Worm (Caenorhabditis elegans) whole organism, L4/young adult: ENCODE measurements around the gene ZK84.5.

Experiments
- W03F9.2 ChIP-seq: fragments of 150-350 bp; optimal IDR thresholded peaks from 2 replicates; lab custom pipeline; 2014; ENCODE audit warnings: missing biosample characterization, missing genetic modification characterization
- dao-5 ChIP-seq: sonication (generic microtip); optimal IDR thresholded peaks from 2 replicates; lab custom pipeline; 2016; ENCODE audit warnings: missing genotype, missing genetic modification characterization, moderate library complexity, missing compliant biosample characterization
- him-1 ChIP-seq: sonication (generic microtip); optimal IDR thresholded peaks from 2 replicates; lab custom pipeline; 2016; ENCODE audit warnings: missing genotype, missing genetic modification reagents, missing genetic modification characterization, missing compliant biosample characterization

Gene ZK84.5

ce11 chrII:6016410-6016809, at the start of gene ZK84.5:
Gene ZK84.5 (minus strand): TSS chrII:6016510.
- TF ChIP-seq dao-5 (tag; lab: Kevin White, UChicago) (no peak), him-1 (tag; lab: Kevin White, UChicago) (no peak), W03F9.2 (tag; lab: Kevin White, UChicago) (no peak)

- no peak for TF ChIP-seq dao-5 (tag; lab: Kevin White, UChicago)
- TF ChIP-seq him-1 (tag; lab: Kevin White, UChicago) = peak; percentile 40
- peak; percentile 69 for TF ChIP-seq W03F9.2 (tag; lab: Kevin White, UChicago)
Measured at ce11 chrII:6061495-6061894, 45.2 kb upstream of the ZK84.5 start.

DNA sequence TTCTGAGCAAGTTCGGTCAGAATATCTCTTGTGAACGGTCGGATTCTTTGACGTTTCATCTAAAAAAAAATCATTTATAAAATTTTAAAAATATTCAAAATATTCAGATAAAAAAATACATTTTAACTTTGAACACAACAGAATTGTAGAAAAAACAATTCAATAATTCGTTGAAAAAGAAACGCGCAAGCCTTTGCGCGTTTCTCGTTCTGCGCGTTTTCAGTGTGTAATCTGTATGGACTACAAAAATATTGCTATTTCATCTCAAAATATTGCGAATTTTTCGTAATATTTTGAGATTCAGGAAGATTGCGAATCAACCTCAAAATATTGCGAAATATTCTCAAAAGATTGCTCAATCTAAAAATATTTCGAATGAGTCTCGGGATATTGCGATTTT, 39.6 kb upstream of the ZK84.5 start, which contains the start of gene R12C12.7:
R12C12.7 (minus strand) TSS at position 59 of the 400 bp plus-strand sequence.
- TF ChIP-seq him-1 (tag; lab: Kevin White, UChicago) (no peak), W03F9.2 (tag; lab: Kevin White, UChicago) (no peak), dao-5 (tag; lab: Kevin White, UChicago) (no peak)

ce11 chrII:6050120-6050519, 33.8 kb upstream of the ZK84.5 start, which contains the start of gene gldc-1:
Gene gldc-1 (plus strand): TSS chrII:6050420.
- TF ChIP-seq him-1 (tag; lab: Kevin White, UChicago) = no peak
- no peak for TF ChIP-seq dao-5 (tag; lab: Kevin White, UChicago)
- no peak for TF ChIP-seq W03F9.2 (tag; lab: Kevin White, UChicago)

ce11 chrII:6049546-6049945, 33.2 kb upstream of the ZK84.5 start:
- no peak for TF ChIP-seq dao-5 (tag; lab: Kevin White, UChicago)
- TF ChIP-seq W03F9.2 (tag; lab: Kevin White, UChicago) = no peak
- TF ChIP-seq him-1 (tag; lab: Kevin White, UChicago) = no peak

ce11 chrII:6047639-6048159, 31.4 kb upstream of the ZK84.5 start, which contains the start of the genes R12C12.6 and ran-5:
Gene R12C12.6 (minus strand): TSS chrII:6047867.
Gene ran-5 (plus strand): TSS chrII:6048109.
- TF ChIP-seq him-1 (tag; lab: Kevin White, UChicago) (peak; percentile 36), W03F9.2 (tag; lab: Kevin White, UChicago) (peak; percentile 88), dao-5 (tag; lab: Kevin White, UChicago) (no peak)

- TF ChIP-seq dao-5 (tag; lab: Kevin White, UChicago) (no peak), W03F9.2 (tag; lab: Kevin White, UChicago) (no peak)
Measured at ce11 chrII:6046023-6046631, 29.8 kb upstream of the ZK84.5 start.

- TF ChIP-seq W03F9.2 (tag; lab: Kevin White, UChicago) (no peak), dao-5 (tag; lab: Kevin White, UChicago) (no peak), him-1 (tag; lab: Kevin White, UChicago) (no peak)
Measured at ce11 chrII:6045048-6045447, 28.7 kb upstream of the ZK84.5 start, which contains the start of gene R12C12.5. Gene R12C12.5 (minus strand): TSS chrII:6045148.

DNA sequence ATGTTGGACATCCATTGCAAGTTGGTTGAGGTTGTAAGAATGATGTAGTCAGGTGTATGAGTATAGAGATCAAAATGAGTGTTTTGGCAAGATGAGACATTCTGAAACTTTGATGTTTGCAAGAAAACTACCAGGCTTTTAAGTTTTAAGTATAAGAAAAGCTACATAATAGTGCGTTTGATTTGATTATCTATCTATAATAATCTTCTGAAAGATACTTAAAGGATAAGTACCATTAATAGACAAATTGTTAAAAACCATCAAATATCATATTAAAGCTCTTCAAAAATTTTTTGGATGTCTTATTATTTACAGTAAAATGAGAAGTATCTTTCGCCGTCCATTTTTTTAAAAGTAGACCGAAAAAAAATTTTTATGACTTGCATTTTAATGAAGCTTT, 26.9 kb upstream of the ZK84.5 start, which contains the start of gene R12C12.10:
R12C12.10 (minus strand) TSS at position 101 of the 400 bp plus-strand sequence.
- TF ChIP-seq dao-5 (tag; lab: Kevin White, UChicago) (no peak), him-1 (tag; lab: Kevin White, UChicago) (no peak), W03F9.2 (tag; lab: Kevin White, UChicago) (no peak)

- TF ChIP-seq dao-5 (tag; lab: Kevin White, UChicago) = no peak
- no peak for TF ChIP-seq W03F9.2 (tag; lab: Kevin White, UChicago)
- no peak for TF ChIP-seq him-1 (tag; lab: Kevin White, UChicago)
Measured at ce11 chrII:6031106-6031505, 14.8 kb upstream of the ZK84.5 start, which contains the start of gene frpr-16. Gene frpr-16 (minus strand): TSS chrII:6031206.

DNA sequence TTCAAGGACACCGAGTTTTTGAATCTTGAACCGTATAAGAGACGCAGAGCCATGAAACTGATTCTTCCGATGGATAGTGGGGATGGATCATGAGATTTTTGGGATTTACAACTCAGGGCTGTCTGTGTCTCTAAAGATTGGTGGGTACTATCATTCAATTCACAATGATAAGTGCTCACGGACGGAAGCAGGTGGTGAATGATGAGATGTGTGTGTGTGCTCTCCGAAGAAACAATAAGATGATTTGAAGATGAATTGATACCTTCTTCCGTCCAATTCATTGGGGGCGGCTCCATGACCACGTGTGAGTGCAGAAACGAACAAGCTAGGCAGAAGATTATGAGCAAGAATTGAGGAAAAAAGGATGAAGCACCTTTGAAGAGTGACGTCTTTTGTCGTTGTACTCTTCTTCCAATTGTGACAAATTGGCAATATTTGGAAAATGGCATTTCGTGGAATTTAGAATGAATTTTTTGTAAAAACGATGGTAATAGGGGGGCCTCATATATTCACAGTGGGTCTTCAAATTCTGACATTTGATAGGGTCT, 12.4 kb upstream of the ZK84.5 start:
- TF ChIP-seq him-1 (tag; lab: Kevin White, UChicago) (no peak), W03F9.2 (tag; lab: Kevin White, UChicago) (no peak), dao-5 (tag; lab: Kevin White, UChicago) (no peak)

DNA sequence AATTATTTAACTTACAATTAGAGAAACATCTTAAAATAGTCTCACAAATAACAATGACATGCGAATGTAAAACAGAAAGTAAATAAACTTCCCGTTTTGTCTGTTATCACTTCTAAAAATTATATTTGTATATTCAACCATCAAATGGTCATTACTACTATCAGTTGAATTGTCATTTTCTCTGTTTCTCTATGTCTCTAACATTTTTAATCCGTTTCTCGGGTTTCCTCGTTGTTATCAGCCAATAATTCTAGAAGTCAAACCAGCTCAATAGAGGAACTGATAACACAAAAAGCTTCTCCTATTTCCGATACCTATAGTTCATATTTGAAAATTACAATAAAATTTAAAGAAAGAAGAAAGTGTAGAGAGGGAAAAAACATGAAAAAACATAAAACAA, 10.3 kb upstream of the ZK84.5 start:
- no peak for TF ChIP-seq him-1 (tag; lab: Kevin White, UChicago)
- TF ChIP-seq W03F9.2 (tag; lab: Kevin White, UChicago) = no peak
- TF ChIP-seq dao-5 (tag; lab: Kevin White, UChicago) = no peak

- TF ChIP-seq W03F9.2 (tag; lab: Kevin White, UChicago) (no peak), him-1 (tag; lab: Kevin White, UChicago) (no peak)
Measured at ce11 chrII:6025647-6026046, 9.3 kb upstream of the ZK84.5 start.
